Worm (Caenorhabditis elegans) whole organism, young adult: Measurements from ENCODE around the gene mdt-20.

ENCODE experiments used
- B0261.1 ChIP-seq: sonication (generic microtip); optimal IDR thresholded peaks from 2 replicates; lab custom pipeline; 2016; ENCODE audit warnings: mild to moderate bottlenecking, missing genetic modification characterization, moderate library complexity, missing compliant biosample characterization
- C06A6.2 ChIP-seq: fragments of 200-800 bp; sonication (Bioruptor generic); conservative IDR thresholded peaks from 2 replicates; pipeline ENCODE4 v1.3.6; 2022; ENCODE audit warnings: missing genetic modification characterization, missing compliant biosample characterization
- C17E4.6 ChIP-seq: fragments of 200-800 bp; sonication (Bioruptor generic); IDR thresholded peaks from 2 replicates; pipeline ENCODE4 v1.3.6; 2022; ENCODE audit warnings: missing genetic modification reagents, missing genetic modification characterization, missing compliant biosample characterization
- F10E7.11 ChIP-seq: sonication (generic microtip); optimal IDR thresholded peaks from 2 replicates; lab custom pipeline; 2017; ENCODE audit warnings: mild to moderate bottlenecking, missing genetic modification characterization, moderate library complexity, missing compliant biosample characterization
- F22D6.2 ChIP-seq: sonication (generic microtip); optimal IDR thresholded peaks from 2 replicates; lab custom pipeline; 2016; ENCODE audit warnings: mild to moderate bottlenecking, missing genetic modification characterization, missing compliant biosample characterization
- F55B11.4 ChIP-seq: sonication (generic microtip); optimal IDR thresholded peaks from 2 replicates; lab custom pipeline; 2016; ENCODE audit warnings: missing compliant biosample characterization, missing genetic modification characterization, borderline replicate concordance; ENCODE audit not compliant: insufficient read depth
- F57A8.1 ChIP-seq: fragments of 200-800 bp; sonication (Bioruptor generic); optimal IDR thresholded peaks from 2 replicates; lab custom pipeline; 2018; ENCODE audit warnings: mild to moderate bottlenecking, missing genetic modification characterization, moderate library complexity, missing compliant biosample characterization
- F57C9.4 ChIP-seq: sonication (generic microtip); optimal IDR thresholded peaks from 2 replicates; lab custom pipeline; 2017; ENCODE audit warnings: mild to moderate bottlenecking, missing genetic modification characterization, missing compliant biosample characterization
- T26A5.8 ChIP-seq: sonication (generic microtip); optimal IDR thresholded peaks from 2 replicates; lab custom pipeline; 2016; ENCODE audit warnings: missing genetic modification characterization, missing compliant biosample characterization
- Y53F4B.3 ChIP-seq: fragments of 200-800 bp; sonication (Bioruptor generic); IDR thresholded peaks from 2 replicates; pipeline ENCODE4 v1.3.6; 2022; ENCODE audit warnings: missing genetic modification reagents, missing genetic modification characterization, missing compliant biosample characterization
- Y56A3A.18 ChIP-seq: fragments of 200-800 bp; sonication (Bioruptor generic); IDR thresholded peaks from 2 replicates; pipeline ENCODE4 v1.3.6; 2022; ENCODE audit warnings: missing genetic modification reagents, missing genetic modification characterization, missing compliant biosample characterization
- Y79H2A.3 ChIP-seq: fragments of 200-800 bp; sonication (Bioruptor generic); conservative IDR thresholded peaks from 2 replicates; pipeline ENCODE4 v1.3.6; 2022; ENCODE audit warnings: missing genetic modification reagents, missing genetic modification characterization, missing compliant biosample characterization
- Y95B8A.8 ChIP-seq: fragments of 200-800 bp; sonication (Bioruptor generic); IDR thresholded peaks from 2 replicates; pipeline ENCODE4 v1.3.6; 2022; ENCODE audit warnings: missing genetic modification reagents, missing genetic modification characterization, missing compliant biosample characterization
- atf-7 ChIP-seq: sonication (generic microtip); optimal IDR thresholded peaks from 2 replicates; lab custom pipeline; 2017; ENCODE audit warnings: mild to moderate bottlenecking, missing genetic modification characterization, missing compliant biosample characterization
- athp-1 ChIP-seq: sonication (generic microtip); optimal IDR thresholded peaks from 2 replicates; lab custom pipeline; 2017; ENCODE audit warnings: mild to moderate bottlenecking, missing genetic modification characterization, missing compliant biosample characterization
- attf-5 ChIP-seq: fragments of 200-800 bp; sonication (Bioruptor generic); optimal IDR thresholded peaks from 2 replicates; lab custom pipeline; 2018; ENCODE audit warnings: mild to moderate bottlenecking, missing genetic modification characterization, missing compliant biosample characterization
- attf-6 ChIP-seq: fragments of 200-800 bp; sonication (Bioruptor generic); IDR thresholded peaks from 2 replicates; pipeline ENCODE4 v1.3.6; 2022; ENCODE audit warnings: missing genetic modification reagents, missing genetic modification characterization, missing compliant biosample characterization
- chd-7 ChIP-seq: sonication (generic microtip); optimal IDR thresholded peaks from 2 replicates; lab custom pipeline; 2016; ENCODE audit warnings: mild to moderate bottlenecking, missing genetic modification characterization, moderate library complexity, missing compliant biosample characterization
- egl-18 ChIP-seq: fragments of 200-800 bp; sonication (Bioruptor generic); IDR thresholded peaks from 2 replicates; pipeline ENCODE4 v1.3.6; 2022; ENCODE audit warnings: missing genetic modification reagents, missing genetic modification characterization, missing compliant biosample characterization
- egrh-3 ChIP-seq: fragments of 200-800 bp; sonication (Bioruptor generic); IDR thresholded peaks from 2 replicates; pipeline ENCODE4 v1.3.6; 2022; ENCODE audit warnings: missing genetic modification reagents, missing genetic modification characterization, missing compliant biosample characterization
- hlh-26 ChIP-seq: fragments of 200-800 bp; sonication (Bioruptor generic); conservative IDR thresholded peaks from 2 replicates; pipeline ENCODE4 v1.3.6; 2022; ENCODE audit warnings: missing genetic modification reagents, missing genetic modification characterization, missing compliant biosample characterization
- hmg-1.2 ChIP-seq: fragments of 200-800 bp; sonication (Bioruptor generic); IDR thresholded peaks from 2 replicates; pipeline ENCODE4 v1.3.6; 2022; ENCODE audit warnings: missing genetic modification reagents, missing genetic modification characterization, missing compliant biosample characterization
- let-526 ChIP-seq: fragments of 200-800 bp; sonication (Bioruptor generic); IDR thresholded peaks from 2 replicates; pipeline ENCODE4 v1.3.6; 2022; ENCODE audit warnings: missing genetic modification reagents, missing genetic modification characterization, missing compliant biosample characterization
- lin-26 ChIP-seq: fragments of 200-800 bp; sonication (Bioruptor generic); IDR thresholded peaks from 2 replicates; pipeline ENCODE4 v1.3.6; 2022; ENCODE audit warnings: missing genetic modification reagents, missing genetic modification characterization, missing compliant biosample characterization
- lin-35 ChIP-seq, 3 experiments: fragments of 150-350 bp in 2 of 3; sonication (generic microtip) in 1 of 3; optimal IDR thresholded peaks; 2 replicates each; lab custom pipeline; 2014 to 2018; ENCODE audit warnings: missing biosample characterization in 3 of 3, missing genetic modification characterization in 3 of 3, missing genetic modification reagents in 3 of 3
- lin-40 ChIP-seq: sonication (generic microtip); optimal IDR thresholded peaks from 2 replicates; lab custom pipeline; 2016; ENCODE audit warnings: missing genetic modification characterization, mild to moderate bottlenecking, missing compliant biosample characterization, missing genotype, missing genetic modification reagents
- madf-6 ChIP-seq: fragments of 200-800 bp; sonication (Bioruptor generic); IDR thresholded peaks from 2 replicates; pipeline ENCODE4 v1.3.6; 2022; ENCODE audit warnings: missing genetic modification reagents, missing genetic modification characterization, missing compliant biosample characterization
- nfyb-1 ChIP-seq: fragments of 200-800 bp; sonication (Bioruptor generic); IDR thresholded peaks from 2 replicates; pipeline ENCODE4 v1.3.6; 2022; ENCODE audit warnings: missing genetic modification reagents, missing genetic modification characterization, missing compliant biosample characterization
- pbrm-1 ChIP-seq: fragments of 200-800 bp; sonication (Bioruptor generic); IDR thresholded peaks from 2 replicates; pipeline ENCODE4 v1.3.6; 2022; ENCODE audit warnings: missing genetic modification reagents, missing genetic modification characterization, missing compliant biosample characterization
- repo-1 ChIP-seq: sonication (generic microtip); optimal IDR thresholded peaks from 2 replicates; lab custom pipeline; 2017; ENCODE audit warnings: mild to moderate bottlenecking, missing genetic modification characterization, missing compliant biosample characterization
- sea-2 ChIP-seq: fragments of 200-800 bp; sonication (Bioruptor generic); IDR thresholded peaks from 2 replicates; pipeline ENCODE4 v1.3.6; 2022; ENCODE audit warnings: missing genetic modification characterization, missing compliant biosample characterization
- tbp1 ChIP-seq: fragments of 200-800 bp; sonication (Bioruptor generic); optimal IDR thresholded peaks from 2 replicates; lab custom pipeline; 2018; ENCODE audit warnings: mild to moderate bottlenecking, missing genetic modification characterization, missing compliant biosample characterization
- tbx-9 ChIP-seq: sonication (generic microtip); optimal IDR thresholded peaks from 2 replicates; lab custom pipeline; 2016; ENCODE audit warnings: borderline replicate concordance, missing genetic modification characterization, inconsistent platforms, missing compliant biosample characterization
- tlf-1 ChIP-seq: fragments of 200-800 bp; sonication (Bioruptor generic); optimal IDR thresholded peaks from 2 replicates; lab custom pipeline; 2018; ENCODE audit warnings: mild to moderate bottlenecking, missing genetic modification characterization, missing compliant biosample characterization
- ztf-22 ChIP-seq: fragments of 200-800 bp; sonication (Bioruptor generic); optimal IDR thresholded peaks from 2 replicates; lab custom pipeline; 2018; ENCODE audit warnings: mild to moderate bottlenecking, missing genetic modification characterization, moderate library complexity, missing compliant biosample characterization
- ztf-3 ChIP-seq: fragments of 200-800 bp; sonication (Bioruptor generic); optimal IDR thresholded peaks from 2 replicates; lab custom pipeline; 2018; ENCODE audit warnings: mild to moderate bottlenecking, missing genetic modification characterization, missing compliant biosample characterization

Gene mdt-20

DNA sequence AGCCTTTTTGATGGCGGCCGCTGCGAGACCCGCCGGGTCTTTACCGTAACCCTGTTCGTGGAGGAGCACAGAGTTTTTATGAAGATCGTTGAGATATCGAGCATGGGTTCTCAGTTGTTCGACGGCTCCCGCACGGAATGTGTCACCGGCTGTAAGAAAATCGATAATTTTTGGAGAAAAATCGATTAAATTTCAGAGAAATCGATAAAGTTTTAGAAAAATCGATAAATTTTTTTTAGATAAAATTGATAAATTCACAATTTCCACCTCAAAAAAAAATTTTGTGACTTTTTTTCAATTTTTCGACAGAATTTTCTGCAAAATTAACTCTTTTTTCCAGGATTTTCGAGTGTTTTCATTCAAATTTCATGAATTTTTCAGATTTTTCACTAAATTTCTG, 47.2 kb downstream of the mdt-20 start:
- TF ChIP-seq F57C9.4 (no peak), Y56A3A.18 (GFP tag; lab: Robert Waterston, UW) (no peak), egl-18 (GFP tag; lab: Robert Waterston, UW) (no peak), madf-6 (GFP tag; lab: Robert Waterston, UW) (no peak), tbp1 (GFP tag; lab: Kevin White, UChicago) (no peak), athp-1 (tag; lab: Kevin White, UChicago) (no peak), F57A8.1 (no peak), T26A5.8 (tag; lab: Kevin White, UChicago) (no peak), ztf-22 (no peak), hlh-26 (GFP tag; lab: Robert Waterston, UW) (no peak), hmg-1.2 (GFP tag; lab: Robert Waterston, UW) (no peak), egrh-3 (GFP tag; lab: Robert Waterston, UW) (no peak), attf-6 (GFP tag; lab: Robert Waterston, UW) (no peak), pbrm-1 (GFP tag; lab: Robert Waterston, UW) (no peak), lin-35 (GFP tag; optimal IDR thresholded peaks at IDR 0.05; lab: Kevin White, UChicago) (no peak), nfyb-1 (GFP tag; lab: Robert Waterston, UW) (no peak), lin-40 (tag; lab: Kevin White, UChicago) (no peak), chd-7 (tag; lab: Kevin White, UChicago) (no peak), tbx-9 (tag; lab: Kevin White, UChicago) (no peak)

DNA sequence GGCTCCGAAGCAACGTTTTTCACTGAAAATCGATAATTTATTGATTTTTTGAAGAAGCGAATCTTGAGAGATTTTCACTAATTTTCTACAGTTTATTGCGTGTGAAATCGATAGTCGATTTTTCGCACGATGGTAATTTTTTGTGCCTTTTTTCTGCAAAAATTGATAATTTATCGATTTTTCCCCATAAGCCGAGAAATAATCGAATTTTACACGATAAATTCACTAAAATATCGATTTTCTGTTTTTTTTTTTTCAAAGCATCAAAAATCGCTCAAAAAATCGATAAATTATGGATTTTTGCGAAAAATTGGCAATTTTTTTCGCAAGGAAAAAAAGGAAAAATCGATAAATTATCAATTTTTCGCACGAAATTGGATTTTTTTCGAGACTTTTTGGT, 48.2 kb downstream of the mdt-20 start:
- TF ChIP-seq ztf-3 (GFP tag; lab: Kevin White, UChicago): no peak
- TF ChIP-seq Y53F4B.3: no peak
- no peak for TF ChIP-seq B0261.1 (tag; lab: Kevin White, UChicago)
- TF ChIP-seq lin-40 (tag; lab: Kevin White, UChicago): no peak
- TF ChIP-seq attf-5 (GFP tag; lab: Kevin White, UChicago): no peak

DNA sequence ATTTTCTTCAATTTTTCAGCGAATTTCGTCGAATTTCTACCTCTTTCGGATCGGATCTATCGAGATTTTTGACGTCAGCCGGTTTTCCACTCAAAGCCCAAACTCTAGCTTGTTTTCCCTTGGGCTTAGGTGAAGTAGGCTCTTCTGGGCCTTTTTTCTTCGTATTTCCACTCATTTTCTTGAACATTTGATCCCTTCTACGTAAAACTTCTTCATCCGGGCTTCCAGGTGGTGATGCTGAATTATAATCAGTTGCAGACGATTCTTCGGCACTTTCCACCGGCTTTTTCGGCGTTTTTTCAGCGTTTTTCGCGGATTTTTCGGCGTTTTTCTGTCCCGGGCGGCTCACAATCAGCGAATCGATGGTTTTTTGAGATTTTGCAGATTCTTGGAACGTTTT, 50.5 kb downstream of the mdt-20 start:
- no peak for TF ChIP-seq C06A6.2 (GFP tag; lab: Robert Waterston, UW)
- no peak for TF ChIP-seq T26A5.8 (tag; lab: Kevin White, UChicago)
- no peak for TF ChIP-seq let-526
- no peak for TF ChIP-seq pbrm-1 (GFP tag; lab: Robert Waterston, UW)
- no peak for TF ChIP-seq F55B11.4 (tag; lab: Kevin White, UChicago)
- TF ChIP-seq atf-7 (tag; lab: Kevin White, UChicago): no peak
- TF ChIP-seq F22D6.2 (tag; lab: Kevin White, UChicago): no peak
- no peak for TF ChIP-seq C17E4.6 (GFP tag; lab: Robert Waterston, UW)
- no peak for TF ChIP-seq Y95B8A.8 (GFP tag; lab: Robert Waterston, UW)
- no peak for TF ChIP-seq F10E7.11 (tag; lab: Kevin White, UChicago)
- TF ChIP-seq repo-1 (tag; lab: Kevin White, UChicago): no peak
- no peak for TF ChIP-seq tlf-1 (GFP tag; lab: Kevin White, UChicago)
- TF ChIP-seq sea-2 (GFP tag; lab: Robert Waterston, UW): no peak
- TF ChIP-seq Y79H2A.3 (GFP tag; lab: Robert Waterston, UW): no peak
- TF ChIP-seq Y56A3A.18 (GFP tag; lab: Robert Waterston, UW): no peak
- no peak for TF ChIP-seq lin-26
- TF ChIP-seq tbp1 (GFP tag; lab: Kevin White, UChicago): no peak
